Worm (Caenorhabditis elegans) whole organism, L4 larva: ENCODE data around the gene Y62E10A.24.

Experiments
- D1046.2 ChIP-seq: fragments of 200-800 bp; sonication (Bioruptor generic); IDR thresholded peaks from 2 replicates; pipeline ENCODE4 v1.3.6; 2022; ENCODE audit warnings: missing genetic modification characterization, missing compliant biosample characterization
- F37D6.2 ChIP-seq: sonication (generic microtip); optimal IDR thresholded peaks from 2 replicates; lab custom pipeline; 2016; ENCODE audit warnings: mild to moderate bottlenecking, missing genetic modification characterization, missing compliant biosample characterization
- F44E2.7 ChIP-seq: fragments of 200-800 bp; sonication (Bioruptor generic); IDR thresholded peaks from 2 replicates; pipeline ENCODE4 v2.1.2; 2022; ENCODE audit warnings: missing genetic modification characterization, missing compliant biosample characterization
- Y105C5A.15 ChIP-seq: fragments of 200-800 bp; sonication (Bioruptor generic); IDR thresholded peaks from 2 replicates; pipeline ENCODE4 v1.3.6; 2022; ENCODE audit warnings: missing genetic modification characterization, missing compliant biosample characterization
- Y75B8A.6 ChIP-seq: fragments of 200-800 bp; sonication (Bioruptor generic); IDR thresholded peaks from 2 replicates; pipeline ENCODE4 v1.3.6; 2022; ENCODE audit warnings: missing genetic modification reagents, missing genetic modification characterization, missing compliant biosample characterization
- ZK546.5 ChIP-seq, 2 experiments: sonication (generic microtip); optimal IDR thresholded peaks; 2 replicates each; lab custom pipeline; 2017; ENCODE audit warnings: missing biosample characterization in 2 of 2, missing genetic modification characterization in 2 of 2
- aha-1 ChIP-seq: fragments of 150-350 bp; peaks from one replicate; lab custom pipeline; 2014; ENCODE audit warnings: missing biosample characterization, missing genetic modification characterization
- ama-1 ChIP-seq: fragments of 150-350 bp; optimal IDR thresholded peaks from 2 replicates; lab custom pipeline; 2014; ENCODE audit warnings: inconsistent platforms, mixed read lengths
- arid-1 ChIP-seq: fragments of 200-800 bp; sonication (Bioruptor generic); conservative IDR thresholded peaks from 2 replicates; pipeline ENCODE4 v1.3.6; 2022; ENCODE audit warnings: missing genetic modification reagents, missing genetic modification characterization, missing compliant biosample characterization
- attf-4 ChIP-seq: sonication (generic microtip); optimal IDR thresholded peaks from 3 replicates; lab custom pipeline; 2017; ENCODE audit warnings: missing biosample characterization, missing genetic modification characterization
- ceh-20 ChIP-seq: fragments of 200-800 bp; sonication (Bioruptor generic); IDR thresholded peaks from 2 replicates; pipeline ENCODE4 v1.3.6; 2022; ENCODE audit warnings: missing genetic modification reagents, missing genetic modification characterization, missing compliant biosample characterization
- ceh-44 ChIP-seq: fragments of 200-800 bp; sonication (Bioruptor generic); IDR thresholded peaks from 2 replicates; pipeline ENCODE4 v1.3.6; 2022; ENCODE audit warnings: missing genetic modification reagents, missing genetic modification characterization, missing compliant biosample characterization
- ceh-62 ChIP-seq: sonication (generic microtip); optimal IDR thresholded peaks from 2 replicates; lab custom pipeline; 2017; ENCODE audit warnings: missing biosample characterization, missing genetic modification characterization
- ceh-82 ChIP-seq: sonication (generic microtip); optimal IDR thresholded peaks from 2 replicates; lab custom pipeline; 2017; ENCODE audit warnings: missing biosample characterization, missing genetic modification characterization
- ces-1 ChIP-seq: fragments of 150-350 bp; sonication (generic microtip); optimal IDR thresholded peaks from 4 replicates; lab custom pipeline; 2014; ENCODE audit warnings: missing biosample characterization, missing genetic modification reagents, missing genetic modification characterization
- ctbp-1 ChIP-seq: fragments of 200-800 bp; sonication (Bioruptor generic); IDR thresholded peaks from 2 replicates; pipeline ENCODE4 v1.3.6; 2022; ENCODE audit warnings: missing genetic modification reagents, missing genetic modification characterization, missing compliant biosample characterization
- daf-12 ChIP-seq: fragments of 150-350 bp; optimal IDR thresholded peaks from 2 replicates; lab custom pipeline; 2014; ENCODE audit warnings: missing biosample characterization, missing genetic modification reagents, missing genetic modification characterization
- daf-16 ChIP-seq, 3 experiments: sonication (generic microtip); optimal IDR thresholded peaks; 2 replicates each; lab custom pipeline; 2016 to 2017; ENCODE audit warnings: missing genetic modification characterization in 3 of 3, missing genetic modification reagents in 3 of 3, mild to moderate bottlenecking in 2 of 3, missing compliant biosample characterization in 2 of 3, missing biosample characterization in 1 of 3, moderate library complexity in 1 of 3
- daf-8 ChIP-seq: fragments of 200-800 bp; sonication (Bioruptor generic); IDR thresholded peaks from 2 replicates; pipeline ENCODE4 v1.3.6; 2022; ENCODE audit warnings: missing genetic modification characterization, missing compliant biosample characterization
- dmd-6 ChIP-seq: fragments of 200-800 bp; sonication (Bioruptor generic); IDR thresholded peaks from 2 replicates; pipeline ENCODE4 v1.3.6; 2022; ENCODE audit warnings: missing genetic modification reagents, missing genetic modification characterization, missing compliant biosample characterization
- dmd-8 ChIP-seq: fragments of 200-800 bp; sonication (Bioruptor generic); IDR thresholded peaks from 2 replicates; pipeline ENCODE4 v1.3.6; 2022; ENCODE audit warnings: missing genetic modification characterization, missing compliant biosample characterization
- dve-1 ChIP-seq: sonication (generic microtip); optimal IDR thresholded peaks from 2 replicates; lab custom pipeline; 2017; ENCODE audit warnings: antibody characterized with exemption, mild to moderate bottlenecking, missing genetic modification characterization, missing compliant biosample characterization; ENCODE audit not compliant: insufficient read depth
- egl-27 ChIP-seq: sonication (generic microtip); optimal IDR thresholded peaks from 3 replicates; lab custom pipeline; 2017; ENCODE audit warnings: missing biosample characterization, missing genetic modification reagents, missing genetic modification characterization
- egl-43 ChIP-seq: fragments of 200-800 bp; sonication (Bioruptor generic); IDR thresholded peaks from 2 replicates; pipeline ENCODE4 v1.3.6; 2022; ENCODE audit warnings: missing genetic modification reagents, missing genetic modification characterization, missing compliant biosample characterization
- fkh-10 ChIP-seq: fragments of 150-350 bp; optimal IDR thresholded peaks from 2 replicates; lab custom pipeline; 2014; ENCODE audit warnings: missing biosample characterization, missing genetic modification reagents, missing genetic modification characterization
- hlh-11 ChIP-seq: fragments of 200-800 bp; sonication (Bioruptor generic); optimal IDR thresholded peaks from 2 replicates; lab custom pipeline; 2018; ENCODE audit warnings: mild to moderate bottlenecking, missing genetic modification characterization, missing compliant biosample characterization
- hlh-30 ChIP-seq: sonication (generic microtip); optimal IDR thresholded peaks from 2 replicates; lab custom pipeline; 2017; ENCODE audit warnings: antibody characterized with exemption, mild to moderate bottlenecking, missing genetic modification characterization, missing compliant biosample characterization; ENCODE audit not compliant: insufficient read depth
- jun-1 ChIP-seq: fragments of 150-350 bp; optimal IDR thresholded peaks from 2 replicates; lab custom pipeline; 2014; ENCODE audit warnings: missing biosample characterization, missing genetic modification reagents, missing genetic modification characterization
- lin-13 ChIP-seq: fragments of 150-350 bp; optimal IDR thresholded peaks from 2 replicates; lab custom pipeline; 2014; ENCODE audit warnings: missing biosample characterization, missing genetic modification reagents, missing genetic modification characterization
- lin-29 ChIP-seq: fragments of 200-800 bp; sonication (Bioruptor generic); IDR thresholded peaks from 2 replicates; pipeline ENCODE4 v1.3.6; 2022; ENCODE audit warnings: missing genetic modification reagents, missing genetic modification characterization, missing compliant biosample characterization
- lin-39 ChIP-seq: fragments of 150-350 bp; optimal IDR thresholded peaks from 2 replicates; lab custom pipeline; 2014; ENCODE audit warnings: missing biosample characterization, missing genetic modification reagents, missing genetic modification characterization
- madf-5 ChIP-seq, 2 experiments: fragments of 200-800 bp; sonication (Bioruptor generic); IDR thresholded peaks; 2 replicates each; pipeline ENCODE4 v1.3.6; 2022; ENCODE audit warnings: missing compliant biosample characterization in 2 of 2, missing genetic modification characterization in 2 of 2
- mdl-1 ChIP-seq, 2 experiments: fragments of 150-350 bp in 1 of 2; sonication (generic microtip) in 1 of 2; optimal IDR thresholded peaks; 2 replicates each; lab custom pipeline; 2014 to 2017; ENCODE audit warnings: missing biosample characterization in 2 of 2, missing genetic modification characterization in 2 of 2
- mdt-29 ChIP-seq: fragments of 200-800 bp; sonication (Bioruptor generic); IDR thresholded peaks from 2 replicates; pipeline ENCODE4 v1.3.6; 2022; ENCODE audit warnings: missing genetic modification reagents, missing genetic modification characterization, missing compliant biosample characterization
- mes-2 ChIP-seq: sonication (generic microtip); optimal IDR thresholded peaks from 2 replicates; lab custom pipeline; 2016; ENCODE audit warnings: missing genotype, mild to moderate bottlenecking, missing genetic modification characterization, missing compliant biosample characterization; ENCODE audit not compliant: poor library complexity, severe bottlenecking
- nhr-10 ChIP-seq: fragments of 150-350 bp; optimal IDR thresholded peaks from 2 replicates; lab custom pipeline; 2014; ENCODE audit warnings: missing biosample characterization, missing genetic modification characterization
- nhr-111 ChIP-seq: fragments of 200-800 bp; sonication (Bioruptor generic); optimal IDR thresholded peaks from 2 replicates; lab custom pipeline; 2018; ENCODE audit warnings: mild to moderate bottlenecking, missing genetic modification characterization, missing compliant biosample characterization
- nhr-237 ChIP-seq: sonication (generic microtip); optimal IDR thresholded peaks from 2 replicates; lab custom pipeline; 2017; ENCODE audit warnings: missing biosample characterization, missing genetic modification characterization
- nhr-25 ChIP-seq: sonication (generic microtip); optimal IDR thresholded peaks from 2 replicates; lab custom pipeline; 2017; ENCODE audit warnings: missing genetic modification characterization, mild to moderate bottlenecking, missing compliant biosample characterization, antibody characterized with exemption, moderate library complexity, borderline replicate concordance; ENCODE audit not compliant: insufficient read depth
- nhr-76 ChIP-seq: fragments of 150-350 bp; optimal IDR thresholded peaks from 2 replicates; lab custom pipeline; 2014; ENCODE audit warnings: missing biosample characterization, missing genetic modification characterization
- nhr-77 ChIP-seq: fragments of 150-350 bp; optimal IDR thresholded peaks from 2 replicates; lab custom pipeline; 2014; ENCODE audit warnings: missing biosample characterization, missing genetic modification characterization
- saeg-2 ChIP-seq: fragments of 200-800 bp; sonication (Bioruptor generic); IDR thresholded peaks from 2 replicates; pipeline ENCODE4 v1.3.6; 2022; ENCODE audit warnings: missing genetic modification reagents, missing genetic modification characterization, missing compliant biosample characterization
- set-16 ChIP-seq: fragments of 200-800 bp; sonication (Bioruptor generic); IDR thresholded peaks from 2 replicates; pipeline ENCODE4 v1.3.6; 2022; ENCODE audit warnings: missing genetic modification reagents, missing genetic modification characterization, missing compliant biosample characterization
- tag-97 ChIP-seq: fragments of 200-800 bp; sonication (Bioruptor generic); IDR thresholded peaks from 2 replicates; pipeline ENCODE4 v1.3.6; 2022; ENCODE audit warnings: missing genetic modification characterization, missing compliant biosample characterization
- tra-1 ChIP-seq: fragments of 200-800 bp; sonication (Bioruptor generic); IDR thresholded peaks from 2 replicates; pipeline ENCODE4 v1.3.6; 2022; ENCODE audit warnings: missing genetic modification reagents, missing genetic modification characterization, missing compliant biosample characterization
- unc-62 ChIP-seq, 3 experiments: fragments of 150-350 bp in 1 of 3; sonication (generic microtip); optimal IDR thresholded peaks in 2 of 3; peaks in 1 of 3; 1 replicate in 1 of 3; 2 replicates in 2 of 3; lab custom pipeline; 2014 to 2017; ENCODE audit warnings: missing biosample characterization in 3 of 3, missing genetic modification characterization in 3 of 3, missing genetic modification reagents in 3 of 3, missing genotype in 1 of 3
- vab-7 ChIP-seq: fragments of 200-800 bp; sonication (Bioruptor generic); IDR thresholded peaks from 2 replicates; pipeline ENCODE4 v1.3.6; 2022; ENCODE audit warnings: missing genetic modification reagents, missing genetic modification characterization, missing compliant biosample characterization
- zag-1 ChIP-seq: fragments of 150-350 bp; optimal IDR thresholded peaks from 2 replicates; lab custom pipeline; 2014; ENCODE audit warnings: missing biosample characterization, missing genetic modification characterization
- zfp-3 ChIP-seq: fragments of 200-800 bp; sonication (Bioruptor generic); conservative IDR thresholded peaks from 2 replicates; pipeline ENCODE4 v1.3.6; 2022; ENCODE audit warnings: missing genetic modification reagents, missing genetic modification characterization, missing compliant biosample characterization
- ztf-11 ChIP-seq: fragments of 150-350 bp; optimal IDR thresholded peaks from 2 replicates; lab custom pipeline; 2014; ENCODE audit warnings: missing biosample characterization, missing genetic modification characterization

Gene Y62E10A.24

ce11 chrIV:13322429-13322828 lies 48.1 kb upstream of the Y62E10A.24 start (continued):
- TF ChIP-seq ces-1 (GFP tag; lab: Kevin White, UChicago) (no peak), attf-4 (no peak), zag-1 (tag; lab: Kevin White, UChicago) (no peak), aha-1 (tag; lab: Kevin White, UChicago) (peak; percentile 97), hlh-11 (tag; lab: Kevin White, UChicago) (peak; percentile 96), arid-1 (GFP tag; lab: Robert Waterston, UW) (no peak), nhr-76 (tag; lab: Kevin White, UChicago) (no peak), lin-29 (GFP tag; lab: Robert Waterston, UW) (no peak), tag-97 (GFP tag; lab: Robert Waterston, UW) (no peak), ceh-82 (tag; lab: Kevin White, UChicago) (no peak), dmd-8 (GFP tag; lab: Robert Waterston, UW) (no peak), saeg-2 (GFP tag; lab: Robert Waterston, UW) (0 out of 2 replicates have a peak, but pooled peaks have one; percentile 35), nhr-77 (tag; lab: Kevin White, UChicago) (peak; percentile 81), daf-12 (tag; lab: Kevin White, UChicago) (no peak), egl-27 (no peak), mdt-29 (GFP tag; lab: Robert Waterston, UW) (peak; percentile 91), mes-2 (peak; percentile 78), vab-7 (GFP tag; lab: Robert Waterston, UW) (no peak), dve-1 (tag; lab: Kevin White, UChicago) (peak; percentile 97), jun-1 (tag; lab: Kevin White, UChicago) (peak; percentile 52), nhr-237 (tag; lab: Kevin White, UChicago) (no peak), ceh-20 (GFP tag; lab: Robert Waterston, UW) (peak; percentile 54; the same call in 1 of the 2 replicates), Y105C5A.15 (GFP tag; lab: Robert Waterston, UW) (0 out of 2 replicates have a peak, but pooled peaks have one; percentile 34), set-16 (GFP tag; lab: Robert Waterston, UW) (peak; percentile 20; the same call in 1 of the 2 replicates), ama-1 (no peak), tra-1 (peak; percentile 77), fkh-10 (GFP tag; lab: Kevin White, UChicago) (peak; percentile 7), ceh-62 (no peak), ceh-44 (no peak), dmd-6 (GFP tag; lab: Robert Waterston, UW) (peak; percentile 95), daf-8 (GFP tag; lab: Robert Waterston, UW) (no peak), lin-39 (tag; lab: Kevin White, UChicago) (no peak), mdl-1 (tag; optimal IDR thresholded peaks at IDR 0.05; lab: Kevin White, UChicago) (peak in 1 of 2 experiments; percentile 66), hlh-30 (tag; lab: Kevin White, UChicago) (peak; percentile 88), nhr-111 (GFP tag; lab: Kevin White, UChicago) (no peak), ctbp-1 (GFP tag; lab: Robert Waterston, UW) (no peak), lin-13 (no peak), unc-62 (GFP tag; optimal IDR thresholded peaks at IDR 0.05 in 1 of 2; lab: Kevin White, UChicago) (no peak), unc-62 (tag; optimal IDR thresholded peaks at IDR 0.05; lab: Kevin White, UChicago) (no peak), nhr-25 (tag; lab: Kevin White, UChicago) (peak; percentile 58), F37D6.2 (tag; lab: Kevin White, UChicago) (no peak), nhr-10 (tag; lab: Kevin White, UChicago) (peak; percentile 80), daf-16 (GFP tag; optimal IDR thresholded peaks at IDR 0.05; lab: Kevin White, UChicago) (peak; percentile 19 to 20), daf-16 (tag; optimal IDR thresholded peaks at IDR 0.05; lab: Kevin White, UChicago) (peak; percentile 78), F44E2.7 (GFP tag; lab: Robert Waterston, UW) (no peak), Y75B8A.6 (GFP tag; lab: Robert Waterston, UW) (no peak), egl-43 (no peak), madf-5 (GFP tag; IDR thresholded peaks at IDR 0.05; lab: Robert Waterston, UW) (no peak), zfp-3 (GFP tag; lab: Robert Waterston, UW) (0 out of 2 replicates have a peak, but pooled peaks have one; percentile 54), ztf-11 (tag; lab: Kevin White, UChicago) (no peak), ZK546.5 (tag; optimal IDR thresholded peaks at IDR 0.05; lab: Kevin White, UChicago) (no peak), D1046.2 (GFP tag; lab: Robert Waterston, UW) (no peak)
